Fruit fly (Drosophila melanogaster): Measurements from ENCODE around the gene Sh3beta.

Gene Sh3beta

dm6 chr3L:7381359-7381976, 12.4 kb upstream of the Sh3beta start, which contains the start of the genes SMSr and smid (continued):
- TF ChIP-seq Fer1 (GFP tag; optimal IDR thresholded peaks at IDR 0.05) (peak; percentile 33), CG17361 (GFP tag; IDR thresholded peaks at IDR 0.05) (peak; percentile 82), Bgb (GFP tag; IDR thresholded peaks at IDR 0.05; ENCODE audit: partially characterized antibody) (peak; percentile 86), tna (GFP tag; IDR thresholded peaks at IDR 0.05; ENCODE audit: partially characterized antibody) (peak; percentile 44), Dp (GFP tag; optimal IDR thresholded peaks at IDR 0.05) (peak; percentile 20), CG4404 (GFP tag; IDR thresholded peaks at IDR 0.05) (peak; percentile 56; the same call in 1 of the 2 replicates), CG17612 (GFP tag; IDR thresholded peaks at IDR 0.05) (no peak), onecut (GFP tag; IDR thresholded peaks at IDR 0.05) (no peak), CG8388 (GFP tag; optimal IDR thresholded peaks at IDR 0.05) (no peak), Bteb2 (GFP tag; optimal IDR thresholded peaks at IDR 0.05) (peak; percentile 39), gro (GFP tag; optimal IDR thresholded peaks at IDR 0.05) (no peak), oc (tag; optimal IDR thresholded peaks at IDR 0.05) (no peak), CG18476 (GFP tag; optimal IDR thresholded peaks at IDR 0.05) (peak; percentile 6), Nf-YA (GFP tag; IDR thresholded peaks at IDR 0.05) (0 out of 2 replicates have a peak, but pooled peaks have one; percentile 27), grau (tag; optimal IDR thresholded peaks at IDR 0.05) (peak; percentile 73), CG5953 (GFP tag; IDR thresholded peaks at IDR 0.05) (no peak), CG9727 (GFP tag; optimal IDR thresholded peaks at IDR 0.05) (peak; percentile 73), Xrp1 (GFP tag; IDR thresholded peaks at IDR 0.05) (peak; percentile 65), H15 (GFP tag; IDR thresholded peaks at IDR 0.05) (0 out of 3 replicates have a peak, but pooled peaks have one; percentile 46), Oli (tag; optimal IDR thresholded peaks at IDR 0.05) (peak; percentile 46), usp (GFP tag; optimal IDR thresholded peaks at IDR 0.05) (no peak), CG2129 (GFP tag; IDR thresholded peaks at IDR 0.05; ENCODE audit: partially characterized antibody) (peak; percentile 71; the same call in 1 of the 2 replicates), MTF-1 (GFP tag; optimal IDR thresholded peaks at IDR 0.05; ENCODE audit: borderline replicate concordance) (no peak), Mad (GFP tag; optimal IDR thresholded peaks at IDR 0.05) (peak; percentile 79), grn (GFP tag; optimal IDR thresholded peaks at IDR 0.05) (peak; percentile 49), lov (optimal IDR thresholded peaks at IDR 0.05) (no peak), lov (GFP tag; IDR thresholded peaks at IDR 0.05) (no peak), E2f2 (GFP tag; IDR thresholded peaks at IDR 0.05) (peak; percentile 24; the same call in 1 of the 2 replicates), crc (GFP tag; optimal IDR thresholded peaks at IDR 0.05) (peak; percentile 15), Vsx1 (GFP tag; optimal IDR thresholded peaks at IDR 0.05) (peak; percentile 26), CG12071 (GFP tag; optimal IDR thresholded peaks at IDR 0.05) (no peak), ci (GFP tag; IDR thresholded peaks at IDR 0.05) (0 out of 3 replicates have a peak, but pooled peaks have one; percentile 26), ERR (GFP tag; optimal IDR thresholded peaks at IDR 0.05) (no peak), dmrt11E (tag; optimal IDR thresholded peaks at IDR 0.05) (peak; percentile 70), tap (tag; optimal IDR thresholded peaks at IDR 0.05) (no peak), knrl (GFP tag; IDR thresholded peaks at IDR 0.05; ENCODE audit: partially characterized antibody) (peak; percentile 93), sens (GFP tag) (peak; percentile 95), CG43689 (GFP tag; IDR thresholded peaks at IDR 0.05) (no peak), CG9437 (GFP tag; optimal IDR thresholded peaks at IDR 0.05) (peak; percentile 45), cg (GFP tag; optimal IDR thresholded peaks at IDR 0.05) (no peak), CG7357 (GFP tag; IDR thresholded peaks at IDR 0.05) (peak; percentile 99), CG10267 (tag; optimal IDR thresholded peaks at IDR 0.05) (peak; percentile 65), CG9932 (GFP tag; IDR thresholded peaks at IDR 0.05) (peak; percentile 80), lilli (GFP tag; optimal IDR thresholded peaks at IDR 0.05) (peak; percentile 81), CG5180 (GFP tag; optimal IDR thresholded peaks at IDR 0.05) (no peak), unpg (GFP tag; optimal IDR thresholded peaks at IDR 0.05) (no peak), CG15073 (GFP tag; optimal IDR thresholded peaks at IDR 0.05) (no peak), NC2β (GFP tag; optimal IDR thresholded peaks at IDR 0.05) (peak; percentile 53), sens-2 (GFP tag; IDR thresholded peaks at IDR 0.05) (0 out of 2 replicates have a peak, but pooled peaks have one; percentile 22), maf-S (GFP tag; optimal IDR thresholded peaks at IDR 0.05) (peak; percentile 44)
